Fruit fly (Drosophila melanogaster) whole organism, prepupa: ENCODE data around the gene CG5984.
A peak's percentile ranks its signal among the peaks of the same experiment; 100 is the strongest.

ENCODE experiments used
- CG10669 ChIP-seq: fragments of 200-800 bp; sonication (Bioruptor generic); optimal IDR thresholded peaks from 3 replicates; lab custom pipeline; 2018; ENCODE audit warnings: missing biosample characterization, mild to moderate bottlenecking, missing genetic modification characterization, moderate library complexity
- CG11902 ChIP-seq: fragments of 200-800 bp; sonication (Bioruptor generic); optimal IDR thresholded peaks from 3 replicates; lab custom pipeline; 2016; ENCODE audit warnings: missing biosample characterization, missing genetic modification characterization
- CG15336 ChIP-seq: fragments of 200-800 bp; sonication (Bioruptor generic); IDR thresholded peaks from 2 replicates; pipeline ENCODE4 v1.3.6; 2022; ENCODE audit warnings: missing biosample characterization, missing genetic modification characterization
- CG1621 ChIP-seq: fragments of 200-800 bp; sonication (Bioruptor generic); optimal IDR thresholded peaks from 3 replicates; lab custom pipeline; 2018; ENCODE audit warnings: missing biosample characterization, mild to moderate bottlenecking, missing genetic modification characterization
- CG31627 ChIP-seq: fragments of 200-800 bp; sonication (Bioruptor generic); optimal IDR thresholded peaks from 3 replicates; lab custom pipeline; 2016; ENCODE audit warnings: missing biosample characterization, missing genetic modification characterization
- CG32006 ChIP-seq: fragments of 200-800 bp; sonication (Bioruptor generic); optimal IDR thresholded peaks from 3 replicates; lab custom pipeline; 2017; ENCODE audit warnings: missing biosample characterization, mild to moderate bottlenecking, missing genetic modification characterization
- CG7368 ChIP-seq: fragments of 200-800 bp; sonication (Bioruptor generic); optimal IDR thresholded peaks from 3 replicates; lab custom pipeline; 2016; ENCODE audit warnings: missing biosample characterization, missing genetic modification characterization
- Ets21C ChIP-seq: fragments of 200-800 bp; sonication (Bioruptor generic); optimal IDR thresholded peaks from 3 replicates; lab custom pipeline; 2016; ENCODE audit warnings: missing biosample characterization, missing genetic modification characterization
- Ets96B ChIP-seq: fragments of 200-800 bp; optimal IDR thresholded peaks from 2 replicates; lab custom pipeline; 2019; ENCODE audit warnings: missing biosample characterization, mild to moderate bottlenecking, missing genetic modification characterization, moderate library complexity
- Hr38 ChIP-seq: sonication (Bioruptor generic); optimal IDR thresholded peaks from 2 replicates; lab custom pipeline; 2016; ENCODE audit warnings: missing biosample characterization, missing genetic modification characterization
- Hr4 ChIP-seq: fragments of 200-800 bp; sonication (Bioruptor generic); optimal IDR thresholded peaks from 3 replicates; lab custom pipeline; 2016; ENCODE audit warnings: missing biosample characterization, missing genetic modification characterization
- Lpt ChIP-seq: fragments of 200-800 bp; sonication (Bioruptor generic); optimal IDR thresholded peaks from 3 replicates; lab custom pipeline; 2016; ENCODE audit warnings: missing biosample characterization, missing genetic modification characterization
- pdm3 ChIP-seq: fragments of 200-800 bp; sonication (Bioruptor generic); optimal IDR thresholded peaks from 3 replicates; lab custom pipeline; 2016; ENCODE audit warnings: missing biosample characterization, missing genetic modification characterization
- spab ChIP-seq: fragments of 200-800 bp; sonication (Bioruptor generic); optimal IDR thresholded peaks from 2 replicates; lab custom pipeline; 2017; ENCODE audit warnings: missing biosample characterization, mild to moderate bottlenecking, missing genetic modification characterization, missing genetic modification reagents

DNA sequence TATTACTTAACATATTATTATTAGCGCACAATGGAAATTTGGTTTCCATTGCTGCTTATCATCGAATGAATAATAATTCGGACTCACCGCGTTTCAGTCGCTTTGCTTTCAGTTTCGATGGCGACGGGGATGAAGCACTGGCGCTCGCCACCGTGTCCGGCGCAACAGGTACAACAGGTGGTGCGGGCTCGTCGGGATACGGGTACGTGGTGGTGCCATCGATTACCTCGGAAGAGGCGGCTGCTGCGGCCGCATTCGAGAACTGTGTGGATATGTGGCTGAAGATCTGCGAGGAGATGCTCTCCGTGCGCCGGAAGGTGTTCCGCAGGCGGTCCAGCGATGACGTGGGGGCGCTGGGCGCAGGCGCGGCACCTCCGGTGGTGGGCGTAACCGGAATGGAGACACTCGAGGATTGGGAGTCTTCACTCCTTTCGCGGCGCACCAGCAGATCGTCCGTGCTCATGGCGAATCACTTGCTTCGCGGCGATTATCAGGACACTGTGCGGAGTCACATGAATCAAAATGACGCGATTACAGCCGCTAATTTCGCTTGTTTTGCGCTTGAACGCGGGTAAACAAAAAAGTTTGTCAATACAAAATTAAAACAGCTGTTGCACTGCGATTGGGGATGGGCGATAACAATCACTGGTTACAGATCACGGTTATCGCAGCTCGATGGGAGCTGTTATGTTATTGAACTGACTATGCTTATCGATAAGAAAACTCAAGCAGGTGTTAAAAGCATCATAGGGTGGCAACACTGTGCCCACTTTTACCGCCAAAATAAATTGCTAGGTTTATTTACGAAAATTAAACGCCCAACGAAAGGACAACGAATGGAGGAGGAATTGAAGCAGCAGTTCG, 9.1 kb downstream of the CG5984 start, which contains the start of the genes CG31064 and PolA2:
- TF ChIP-seq Hr38 (GFP tag; lab: Kevin White, UChicago) (no peak), CG32006 (GFP tag; lab: Kevin White, UChicago) (no peak), spab (no peak), CG11902 (GFP tag; lab: Kevin White, UChicago) (no peak), CG15336 (GFP tag; lab: Robert Waterston, UW) (no peak), Hr4 (GFP tag; lab: Kevin White, UChicago) (no peak), CG31627 (GFP tag; lab: Kevin White, UChicago) (no peak), pdm3 (GFP tag; lab: Kevin White, UChicago) (no peak), Lpt (no peak), CG7368 (GFP tag; lab: Kevin White, UChicago) (no peak), Ets21C (GFP tag; lab: Kevin White, UChicago) (no peak), Ets96B (no peak), CG1621 (tag; lab: Kevin White, UChicago) (peak; percentile 37), CG10669 (GFP tag; lab: Kevin White, UChicago) (no peak)
